Worm (Caenorhabditis elegans) whole organism, L2 larva: ENCODE measurements around the gene ech-2.

Experiments
- F13H6.1 ChIP-seq: sonication (generic microtip); optimal IDR thresholded peaks from 2 replicates; lab custom pipeline; 2016; ENCODE audit warnings: missing genetic modification characterization, missing compliant biosample characterization
- R02D3.7 ChIP-seq: fragments of 150-350 bp; optimal IDR thresholded peaks from 2 replicates; lab custom pipeline; 2014; ENCODE audit warnings: missing biosample characterization, missing genetic modification characterization
- Y55F3AM.14 ChIP-seq: fragments of 200-800 bp; sonication (Bioruptor generic); optimal IDR thresholded peaks from 2 replicates; lab custom pipeline; 2018; ENCODE audit warnings: mild to moderate bottlenecking, missing genetic modification characterization, missing compliant biosample characterization
- ZK546.5 ChIP-seq: sonication (generic microtip); optimal IDR thresholded peaks from 2 replicates; lab custom pipeline; 2017; ENCODE audit warnings: missing biosample characterization, missing genetic modification characterization
- alr-1 ChIP-seq: fragments of 150-350 bp; optimal IDR thresholded peaks from 2 replicates; lab custom pipeline; 2014; ENCODE audit warnings: missing biosample characterization, missing genetic modification characterization
- aly-2 ChIP-seq: fragments of 150-350 bp; optimal IDR thresholded peaks from 2 replicates; lab custom pipeline; 2014; ENCODE audit warnings: missing biosample characterization, missing genetic modification characterization
- ama-1 ChIP-seq: fragments of 150-350 bp; optimal IDR thresholded peaks from 2 replicates; lab custom pipeline; 2018; ENCODE audit warnings: inconsistent platforms
- ceh-82 ChIP-seq: fragments of 150-350 bp; optimal IDR thresholded peaks from 2 replicates; lab custom pipeline; 2014; ENCODE audit warnings: missing biosample characterization, missing genetic modification characterization
- crh-2 ChIP-seq: sonication (generic microtip); optimal IDR thresholded peaks from 2 replicates; lab custom pipeline; 2017; ENCODE audit warnings: missing biosample characterization, missing genetic modification characterization
- egl-27 ChIP-seq: sonication (generic microtip); optimal IDR thresholded peaks from 3 replicates; lab custom pipeline; 2017; ENCODE audit warnings: missing biosample characterization, missing genetic modification reagents, missing genetic modification characterization
- elt-3 ChIP-seq: sonication (generic microtip); optimal IDR thresholded peaks from 2 replicates; lab custom pipeline; 2017; ENCODE audit warnings: missing biosample characterization, missing genetic modification characterization
- gmeb-1 ChIP-seq: fragments of 150-350 bp; optimal IDR thresholded peaks from 2 replicates; lab custom pipeline; 2014; ENCODE audit warnings: missing biosample characterization, missing genetic modification characterization
- lin-11 ChIP-seq: fragments of 150-350 bp; sonication (generic microtip); optimal IDR thresholded peaks from 2 replicates; lab custom pipeline; 2014; ENCODE audit warnings: missing biosample characterization, missing genetic modification characterization, inconsistent platforms, mixed read lengths
- lin-13 ChIP-seq: fragments of 150-350 bp; optimal IDR thresholded peaks from 2 replicates; lab custom pipeline; 2014; ENCODE audit warnings: missing biosample characterization, missing genetic modification reagents, missing genetic modification characterization
- mdl-1 ChIP-seq, 2 experiments: fragments of 150-350 bp in 1 of 2; sonication (generic microtip) in 1 of 2; optimal IDR thresholded peaks; 2 replicates each; lab custom pipeline; 2017; ENCODE audit warnings: missing biosample characterization in 2 of 2, missing genetic modification characterization in 2 of 2
- nhr-10 ChIP-seq: sonication (generic microtip); optimal IDR thresholded peaks from 2 replicates; lab custom pipeline; 2017; ENCODE audit warnings: missing biosample characterization, missing genetic modification characterization
- nhr-11 ChIP-seq: fragments of 150-350 bp; optimal IDR thresholded peaks from 2 replicates; lab custom pipeline; 2014; ENCODE audit warnings: missing biosample characterization, missing genetic modification characterization
- nhr-12 ChIP-seq: fragments of 150-350 bp; optimal IDR thresholded peaks from 2 replicates; lab custom pipeline; 2014; ENCODE audit warnings: missing biosample characterization, missing genetic modification characterization
- nhr-21 ChIP-seq: fragments of 150-350 bp; optimal IDR thresholded peaks from 2 replicates; lab custom pipeline; 2014; ENCODE audit warnings: missing biosample characterization, missing genetic modification characterization
- nhr-23 ChIP-seq: fragments of 150-350 bp; optimal IDR thresholded peaks from 2 replicates; lab custom pipeline; 2014; ENCODE audit warnings: missing biosample characterization, missing genetic modification reagents, missing genetic modification characterization
- nhr-237 ChIP-seq: fragments of 150-350 bp; optimal IDR thresholded peaks from 2 replicates; lab custom pipeline; 2014; ENCODE audit warnings: missing biosample characterization, missing genetic modification characterization
- peb-1 ChIP-seq: fragments of 150-350 bp; optimal IDR thresholded peaks from 2 replicates; lab custom pipeline; 2014; ENCODE audit warnings: missing biosample characterization, missing genetic modification characterization
- sem-4 ChIP-seq: fragments of 150-350 bp; optimal IDR thresholded peaks from 2 replicates; lab custom pipeline; 2014; ENCODE audit warnings: missing biosample characterization, missing genetic modification reagents, missing genetic modification characterization
- skn-1 ChIP-seq: sonication (generic microtip); optimal IDR thresholded peaks from 2 replicates; lab custom pipeline; 2017; ENCODE audit warnings: missing biosample characterization, missing genetic modification characterization
- sma-3 ChIP-seq: sonication (generic microtip); optimal IDR thresholded peaks from 2 replicates; lab custom pipeline; 2016; ENCODE audit warnings: missing genetic modification reagents, missing genetic modification characterization, missing compliant biosample characterization
- sma-9 ChIP-seq, 2 experiments: fragments of 150-350 bp in 1 of 2; sonication (generic microtip) in 1 of 2; optimal IDR thresholded peaks; 2 replicates each; lab custom pipeline; 2014 to 2016; ENCODE audit warnings: missing genetic modification characterization in 2 of 2, mild to moderate bottlenecking in 1 of 2, missing biosample characterization in 1 of 2, missing compliant biosample characterization in 1 of 2, missing genetic modification reagents in 1 of 2, moderate library complexity in 1 of 2
- unc-39 ChIP-seq: fragments of 150-350 bp; optimal IDR thresholded peaks from 2 replicates; lab custom pipeline; 2014; ENCODE audit warnings: missing biosample characterization, missing genetic modification characterization
- unc-62 ChIP-seq: fragments of 150-350 bp; optimal IDR thresholded peaks from 2 replicates; lab custom pipeline; 2014; ENCODE audit warnings: missing biosample characterization, missing genetic modification reagents, missing genetic modification characterization
- ztf-1 ChIP-seq: fragments of 200-800 bp; sonication (Bioruptor generic); conservative IDR thresholded peaks from 2 replicates; pipeline ENCODE4 v1.3.6; 2022; ENCODE audit warnings: missing genetic modification characterization, missing compliant biosample characterization
- ztf-4 ChIP-seq: fragments of 150-350 bp; optimal IDR thresholded peaks from 2 replicates; lab custom pipeline; 2014; ENCODE audit warnings: missing biosample characterization, missing genetic modification characterization

ech-2 gene

DNA sequence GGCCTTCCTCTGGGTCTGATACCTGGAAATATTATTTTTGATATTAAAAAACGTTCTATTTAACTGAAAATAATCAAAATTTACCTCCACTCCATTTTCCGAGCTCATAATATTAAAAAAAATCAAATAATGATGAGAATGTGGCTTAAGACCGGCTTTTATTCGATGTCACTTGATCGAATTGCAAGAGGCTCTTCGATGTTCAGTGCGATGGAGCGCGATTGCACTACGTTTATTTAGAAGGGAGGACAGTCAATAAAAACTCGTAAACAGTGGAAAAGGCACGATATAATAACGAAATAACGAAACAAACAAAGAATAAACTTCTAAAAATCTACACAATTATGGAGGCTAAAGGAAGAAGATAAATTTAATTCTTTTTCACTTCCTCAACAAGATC is 1.4 kb downstream of the ech-2 start, which contains the start of gene tag-30 (continued):
- TF ChIP-seq aly-2 (tag; lab: Kevin White, UChicago) (no peak), lin-13 (GFP tag; lab: Kevin White, UChicago) (peak; percentile 69), crh-2 (tag; lab: Kevin White, UChicago) (no peak), F13H6.1 (tag; lab: Kevin White, UChicago) (peak; percentile 30), sma-3 (GFP tag; lab: Kevin White, UChicago) (peak; percentile 41), nhr-10 (tag; lab: Kevin White, UChicago) (no peak), nhr-12 (tag; lab: Kevin White, UChicago) (no peak), gmeb-1 (tag; lab: Kevin White, UChicago) (no peak), ztf-4 (tag; lab: Kevin White, UChicago) (no peak)

DNA sequence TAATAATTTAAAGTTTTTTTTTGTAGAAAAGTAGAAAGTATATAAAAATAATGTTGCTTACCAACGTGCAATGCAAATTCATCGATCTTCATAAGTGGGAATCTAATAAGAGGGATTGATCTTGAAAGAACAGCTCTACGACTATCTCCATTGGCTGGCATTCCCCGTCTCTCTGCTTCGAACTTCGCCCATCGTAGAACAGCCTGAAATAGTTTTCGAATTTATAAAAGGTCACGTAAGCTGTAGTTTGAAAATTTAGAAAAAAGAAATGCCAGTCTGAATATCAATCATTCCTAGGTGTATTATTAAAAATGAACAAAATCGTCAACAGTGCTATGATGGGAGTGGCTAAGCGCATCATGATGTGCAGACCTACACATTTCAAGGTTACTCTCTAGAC is 4.3 kb downstream of the ech-2 start, which contains the start of gene F38H4.5:
Gene F38H4.5, plus strand, starts transcription at position 301 of the 400 bp plus-strand sequence.
- no peak for TF ChIP-seq alr-1 (tag; lab: Kevin White, UChicago)
- TF ChIP-seq nhr-12 (tag; lab: Kevin White, UChicago): no peak
- no peak for TF ChIP-seq sma-9 (GFP tag; optimal IDR thresholded peaks at IDR 0.05; lab: Kevin White, UChicago)
- no peak for TF ChIP-seq sma-9 (tag; optimal IDR thresholded peaks at IDR 0.05; lab: Kevin White, UChicago)
- no peak for TF ChIP-seq unc-62
- TF ChIP-seq ztf-1 (GFP tag; lab: Robert Waterston, UW): no peak
- no peak for TF ChIP-seq Y55F3AM.14 (GFP tag; lab: Kevin White, UChicago)

DNA sequence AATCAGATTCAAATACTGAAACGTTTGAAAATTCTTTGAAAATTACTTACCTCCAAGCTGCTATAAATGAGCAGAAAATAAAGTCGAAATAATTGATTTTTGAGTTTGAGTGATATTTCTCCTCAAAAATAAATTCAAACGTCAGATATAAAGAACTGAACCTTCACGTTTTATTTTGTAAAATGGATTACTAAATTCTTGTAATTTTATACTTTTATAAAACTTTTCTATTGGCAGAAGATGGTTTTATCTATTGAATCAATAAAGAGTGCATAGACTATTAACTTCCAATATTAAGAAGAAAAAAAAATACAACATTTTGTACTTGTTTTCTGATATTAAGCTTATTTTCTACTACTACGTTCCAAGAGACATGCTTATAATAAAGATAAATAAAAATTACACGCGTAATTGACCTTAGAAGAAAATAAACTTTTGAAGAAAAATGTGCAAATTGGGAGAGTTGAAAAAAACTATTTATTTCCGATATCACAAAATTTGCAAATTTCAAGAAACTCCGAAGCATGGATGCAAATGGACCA is 8.3 kb downstream of the ech-2 start, which contains the start of the genes F38H4.6 and F38H4.4:
Gene F38H4.6, minus strand, starts transcription at position 101 of the 542 bp plus-strand sequence.
Gene F38H4.4, plus strand, starts transcription at position 492 of the 542 bp plus-strand sequence.
- TF ChIP-seq nhr-23 (no peak), gmeb-1 (tag; lab: Kevin White, UChicago) (no peak), mdl-1 (tag; optimal IDR thresholded peaks at IDR 0.05; lab: Kevin White, UChicago) (no peak), ceh-82 (no peak), lin-13 (GFP tag; lab: Kevin White, UChicago) (no peak), alr-1 (tag; lab: Kevin White, UChicago) (no peak)

DNA sequence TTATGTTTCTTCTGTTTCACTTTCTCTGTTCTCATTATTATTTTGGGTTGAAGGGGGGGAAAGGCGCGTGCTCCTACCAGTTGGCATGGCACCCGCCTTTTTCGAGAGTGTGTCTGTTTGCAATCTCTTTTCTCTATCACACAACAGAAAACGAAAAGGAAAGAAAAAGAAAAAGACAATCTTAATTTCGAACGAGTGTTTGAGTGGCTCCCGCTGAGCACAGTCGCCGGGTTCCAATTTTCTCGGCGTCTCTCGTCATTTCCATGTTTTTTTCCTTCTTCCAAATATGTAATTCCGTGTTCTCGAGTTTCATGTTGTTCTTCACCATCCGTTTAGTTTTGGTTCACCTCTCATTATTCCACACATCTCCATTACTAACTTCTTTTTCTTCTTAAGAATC is 14.0 kb downstream of the ech-2 start, which contains the start of gene F38H4.3:
Gene F38H4.3, plus strand, starts transcription at position 301 of the 400 bp plus-strand sequence.
- TF ChIP-seq nhr-21 (tag; lab: Kevin White, UChicago) (no peak), unc-39 (tag; lab: Kevin White, UChicago) (no peak), F13H6.1 (tag; lab: Kevin White, UChicago) (no peak), mdl-1 (tag; optimal IDR thresholded peaks at IDR 0.05; lab: Kevin White, UChicago) (no peak), peb-1 (no peak), sma-3 (GFP tag; lab: Kevin White, UChicago) (no peak), ZK546.5 (no peak), sma-9 (GFP tag; optimal IDR thresholded peaks at IDR 0.05; lab: Kevin White, UChicago) (no peak), sma-9 (tag; optimal IDR thresholded peaks at IDR 0.05; lab: Kevin White, UChicago) (no peak), unc-62 (no peak), elt-3 (no peak), ztf-4 (tag; lab: Kevin White, UChicago) (no peak), Y55F3AM.14 (GFP tag; lab: Kevin White, UChicago) (no peak), nhr-10 (tag; lab: Kevin White, UChicago) (no peak), lin-13 (GFP tag; lab: Kevin White, UChicago) (no peak), nhr-11 (tag; lab: Kevin White, UChicago) (no peak), nhr-237 (no peak)

DNA sequence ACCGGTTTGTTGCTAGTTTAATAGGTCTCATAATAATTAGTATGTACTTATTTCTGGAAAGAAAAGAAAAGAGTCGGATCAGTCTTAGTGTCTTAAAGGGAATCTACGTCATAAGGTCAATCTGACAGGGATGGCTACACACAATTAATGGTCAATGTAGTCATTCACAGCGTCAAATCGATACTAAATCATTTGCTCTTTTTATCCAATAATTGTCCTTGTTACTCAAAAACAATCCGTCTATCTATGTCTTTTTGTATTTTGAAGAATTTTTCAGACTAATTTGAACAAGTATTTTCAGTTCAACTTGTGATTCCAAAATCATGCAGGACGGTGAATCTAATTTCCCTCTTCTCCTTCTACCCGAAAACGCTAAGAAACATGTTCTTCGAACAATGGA is 17.5 kb downstream of the ech-2 start, which contains the start of gene fbxb-3:
Gene fbxb-3, plus strand, starts transcription at position 301 of the 400 bp plus-strand sequence.
- TF ChIP-seq aly-2 (tag; lab: Kevin White, UChicago): no peak
- no peak for TF ChIP-seq R02D3.7 (tag; lab: Kevin White, UChicago)
- TF ChIP-seq ama-1 (lab: Kevin White, UChicago): no peak
- TF ChIP-seq lin-11 (tag; lab: Kevin White, UChicago): no peak
- TF ChIP-seq unc-39 (tag; lab: Kevin White, UChicago): no peak
- TF ChIP-seq F13H6.1 (tag; lab: Kevin White, UChicago): no peak
- TF ChIP-seq nhr-237: no peak
- no peak for TF ChIP-seq egl-27
- no peak for TF ChIP-seq gmeb-1 (tag; lab: Kevin White, UChicago)
- no peak for TF ChIP-seq Y55F3AM.14 (GFP tag; lab: Kevin White, UChicago)
- no peak for TF ChIP-seq skn-1
- no peak for TF ChIP-seq sem-4 (tag; lab: Kevin White, UChicago)
- no peak for TF ChIP-seq ZK546.5
